Fruit fly (Drosophila melanogaster): ENCODE results near the gene CG13308.

The CG13308 gene

dm6 chr3L:8839563-8840425 is 31.4 kb downstream of the CG13308 start (continued):
- TF ChIP-seq CG14667 (GFP tag; IDR thresholded peaks at IDR 0.05) (no peak), CG2129 (GFP tag; IDR thresholded peaks at IDR 0.05; ENCODE audit: partially characterized antibody) (no peak), CG12236 (GFP tag; optimal IDR thresholded peaks at IDR 0.05) (no peak), bowl (GFP tag; IDR thresholded peaks at IDR 0.05) (no peak), nom (GFP tag; optimal IDR thresholded peaks at IDR 0.05) (peak; percentile 69), amos (GFP tag; IDR thresholded peaks at IDR 0.05; ENCODE audit: partially characterized antibody) (no peak), CG8089 (GFP tag; optimal IDR thresholded peaks at IDR 0.05) (no peak), CG15269 (tag; optimal IDR thresholded peaks at IDR 0.05) (no peak), lbe (GFP tag; optimal IDR thresholded peaks at IDR 0.05) (peak; percentile 57), Doc2 (GFP tag; IDR thresholded peaks at IDR 0.05) (no peak), Hr78 (GFP tag; optimal IDR thresholded peaks at IDR 0.05) (no peak), NC2α (GFP tag; optimal IDR thresholded peaks at IDR 0.05) (no peak), CG5245 (GFP tag; optimal IDR thresholded peaks at IDR 0.05) (no peak), cad (GFP tag; optimal IDR thresholded peaks at IDR 0.05) (no peak), Ets65A (GFP tag) (no peak), Stat92E (GFP tag; optimal IDR thresholded peaks at IDR 0.05) (peak in 1 of 3 experiments; percentile 98), chm (GFP tag; IDR thresholded peaks at IDR 0.05) (no peak), h (optimal IDR thresholded peaks at IDR 0.05) (no peak), CG3995 (GFP tag; optimal IDR thresholded peaks at IDR 0.05) (no peak), CG10543 (GFP tag; optimal IDR thresholded peaks at IDR 0.05) (no peak), HmgD (GFP tag; optimal IDR thresholded peaks at IDR 0.05) (no peak), Asciz (GFP tag; optimal IDR thresholded peaks at IDR 0.05) (no peak), tgo (GFP tag; IDR thresholded peaks at IDR 0.05) (no peak), tin (GFP tag; optimal IDR thresholded peaks at IDR 0.05) (no peak), zfh2 (GFP tag; optimal IDR thresholded peaks at IDR 0.05) (no peak), gro (GFP tag; optimal IDR thresholded peaks at IDR 0.05) (no peak), H15 (GFP tag; IDR thresholded peaks at IDR 0.05) (no peak), CG8281 (tag; optimal IDR thresholded peaks at IDR 0.05) (no peak), Dp (GFP tag; optimal IDR thresholded peaks at IDR 0.05) (no peak), Hsf (GFP tag; optimal IDR thresholded peaks at IDR 0.05) (no peak), ase (GFP tag; IDR thresholded peaks at IDR 0.05) (no peak), jigr1 (GFP tag; IDR thresholded peaks at IDR 0.05) (no peak), mld (GFP tag; IDR thresholded peaks at IDR 0.05; ENCODE audit: partially characterized antibody) (no peak), CG9437 (GFP tag; optimal IDR thresholded peaks at IDR 0.05) (no peak), Hey (tag; optimal IDR thresholded peaks at IDR 0.05) (no peak), peb (GFP tag; IDR thresholded peaks at IDR 0.05) (no peak), CG17802 (tag; optimal IDR thresholded peaks at IDR 0.05) (no peak), Lim3 (GFP tag; IDR thresholded peaks at IDR 0.05) (no peak), Neu2 (GFP tag; optimal IDR thresholded peaks at IDR 0.05; ENCODE audit: borderline replicate concordance) (no peak), eyg (GFP tag; optimal IDR thresholded peaks at IDR 0.05) (no peak), Hr51 (GFP tag; optimal IDR thresholded peaks at IDR 0.05) (no peak), HmgZ (tag; optimal IDR thresholded peaks at IDR 0.05) (no peak), sima (GFP tag; optimal IDR thresholded peaks at IDR 0.05) (no peak), CG17361 (GFP tag; IDR thresholded peaks at IDR 0.05) (peak; percentile 59; the same call in 2 of the 3 replicates), lilli (GFP tag; optimal IDR thresholded peaks at IDR 0.05) (no peak), CG30403 (GFP tag; optimal IDR thresholded peaks at IDR 0.05) (peak; percentile 3), CG15011 (GFP tag; optimal IDR thresholded peaks at IDR 0.05) (no peak), Pdp1 (GFP tag; optimal IDR thresholded peaks at IDR 0.05) (peak in 1 of 2 experiments; percentile 4), phol (tag; optimal IDR thresholded peaks at IDR 0.05) (peak; percentile 35), CG4730 (GFP tag; IDR thresholded peaks at IDR 0.05) (no peak)
